Worm (Caenorhabditis elegans): Measurements from ENCODE around the gene T04C12.9.

DNA sequence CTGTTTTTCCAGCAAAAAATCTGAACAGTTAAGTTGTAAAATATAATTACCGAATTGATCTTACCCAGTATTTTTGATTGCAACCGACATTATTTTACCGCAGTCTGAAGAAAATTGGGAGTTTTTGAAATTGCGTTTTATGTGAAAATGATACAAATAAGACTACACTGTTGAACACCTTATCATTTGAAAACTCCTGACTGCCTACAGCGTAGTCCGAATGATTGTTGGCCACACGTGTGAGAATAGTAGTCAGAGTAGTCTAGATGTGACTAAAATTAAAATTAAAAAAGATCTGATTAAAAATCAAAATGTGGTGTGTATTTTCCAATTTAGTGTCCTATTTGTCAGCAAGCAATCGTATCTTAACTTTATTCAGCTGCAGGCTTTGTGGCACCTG, 16.3 kb downstream of the T04C12.9 start, which contains the start of gene dhs-18:
- TF ChIP-seq nhr-12 (tag; optimal IDR thresholded peaks at IDR 0.05) (no peak), mab-5 (tag; optimal IDR thresholded peaks at IDR 0.05) (no peak), lsy-2 (tag; optimal IDR thresholded peaks at IDR 0.05) (no peak), elt-3 (tag; optimal IDR thresholded peaks at IDR 0.05) (no peak), lin-13 (tag; optimal IDR thresholded peaks at IDR 0.05) (no peak), unc-39 (tag; optimal IDR thresholded peaks at IDR 0.05) (no peak), snpc-4 (tag; optimal IDR thresholded peaks at IDR 0.05) (no peak), nhr-237 (tag; optimal IDR thresholded peaks at IDR 0.05) (no peak), blmp-1 (tag; optimal IDR thresholded peaks at IDR 0.05) (no peak)
